Fruit fly (Drosophila melanogaster) whole organism, embryonic: ENCODE data around the gene ssp3.

Experiments
- CG10431 ChIP-seq: fragments of 200-800 bp; sonication (Bioruptor generic); optimal IDR thresholded peaks from 3 replicates; lab custom pipeline; 2018; ENCODE audit warnings: missing biosample characterization, mild to moderate bottlenecking, missing genetic modification characterization
- CG11560 ChIP-seq: fragments of 200-800 bp; sonication (Bioruptor generic); IDR thresholded peaks from 3 replicates; pipeline ENCODE4 v1.3.6; 2022; ENCODE audit warnings: missing biosample characterization, missing genetic modification characterization
- CG12104 ChIP-seq: fragments of 200-800 bp; sonication (Bioruptor generic); optimal IDR thresholded peaks from 3 replicates; lab custom pipeline; 2016; ENCODE audit warnings: missing biosample characterization, missing genetic modification characterization
- CG15269 ChIP-seq: fragments of 200-800 bp; sonication (Bioruptor generic); optimal IDR thresholded peaks from 2 replicates; lab custom pipeline; 2018; ENCODE audit warnings: missing biosample characterization, mild to moderate bottlenecking, missing genetic modification characterization, moderate library complexity
- CG15601 ChIP-seq: fragments of 200-800 bp; sonication (Bioruptor generic); optimal IDR thresholded peaks from 3 replicates; lab custom pipeline; 2019; ENCODE audit warnings: missing biosample characterization, mild to moderate bottlenecking, missing genetic modification characterization, moderate library complexity
- CG2120 ChIP-seq: fragments of 200-800 bp; sonication (Bioruptor generic); optimal IDR thresholded peaks from 3 replicates; lab custom pipeline; 2016; ENCODE audit warnings: missing biosample characterization, missing genetic modification characterization
- CG2202 ChIP-seq: fragments of 200-800 bp; sonication (Bioruptor generic); optimal IDR thresholded peaks from 2 replicates; lab custom pipeline; 2018; ENCODE audit warnings: missing biosample characterization, mild to moderate bottlenecking, missing genetic modification characterization
- CG31224 ChIP-seq: fragments of 200-800 bp; sonication (Bioruptor generic); IDR thresholded peaks from 2 replicates; pipeline ENCODE4 v1.3.6; 2022; ENCODE audit warnings: missing biosample characterization, missing genetic modification characterization
- CG32532 ChIP-seq: fragments of 200-800 bp; sonication (Bioruptor generic); IDR thresholded peaks from 2 replicates; pipeline ENCODE4 v1.3.6; 2022; ENCODE audit warnings: missing biosample characterization, missing genetic modification characterization
- CG33557 ChIP-seq: fragments of 200-800 bp; sonication (Bioruptor generic); optimal IDR thresholded peaks from 2 replicates; lab custom pipeline; 2019; ENCODE audit warnings: missing biosample characterization, mild to moderate bottlenecking, missing genetic modification characterization, moderate library complexity
- CG3995 ChIP-seq: fragments of 200-800 bp; sonication (Bioruptor generic); optimal IDR thresholded peaks from 3 replicates; lab custom pipeline; 2016; ENCODE audit warnings: missing biosample characterization, missing genetic modification characterization
- CG4328 ChIP-seq: fragments of 200-800 bp; sonication (Bioruptor generic); optimal IDR thresholded peaks from 3 replicates; lab custom pipeline; 2017; ENCODE audit warnings: missing biosample characterization, missing genetic modification reagents, missing genetic modification characterization
- CG4424 ChIP-seq: fragments of 200-800 bp; sonication (Bioruptor generic); optimal IDR thresholded peaks from 3 replicates; lab custom pipeline; 2016; ENCODE audit warnings: missing biosample characterization, missing genetic modification characterization
- CG4820 ChIP-seq: fragments of 200-800 bp; sonication (Bioruptor generic); optimal IDR thresholded peaks from 3 replicates; lab custom pipeline; 2016; ENCODE audit warnings: missing biosample characterization, missing genetic modification characterization
- CG7372 ChIP-seq: fragments of 200-800 bp; sonication (Bioruptor generic); IDR thresholded peaks from 2 replicates; pipeline ENCODE4 v1.3.6; 2022; ENCODE audit warnings: missing biosample characterization, missing genetic modification characterization
- CG7556 ChIP-seq: fragments of 200-800 bp; sonication (Bioruptor generic); optimal IDR thresholded peaks from 2 replicates; lab custom pipeline; 2017; ENCODE audit warnings: missing biosample characterization, mild to moderate bottlenecking, missing genetic modification characterization
- CG9609 ChIP-seq: fragments of 200-800 bp; sonication (Bioruptor generic); optimal IDR thresholded peaks from 3 replicates; lab custom pipeline; 2016; ENCODE audit warnings: missing biosample characterization, missing genetic modification characterization
- Deaf1 ChIP-seq: fragments of 200-800 bp; optimal IDR thresholded peaks from 3 replicates; lab custom pipeline; 2019; ENCODE audit warnings: missing biosample characterization, mild to moderate bottlenecking, missing genetic modification characterization, moderate library complexity
- ERR ChIP-seq: fragments of 200-800 bp; sonication (Bioruptor generic); optimal IDR thresholded peaks from 2 replicates; lab custom pipeline; 2016; ENCODE audit warnings: missing biosample characterization, missing genetic modification characterization
- Fer2 ChIP-seq: fragments of 200-800 bp; sonication (Bioruptor generic); optimal IDR thresholded peaks from 2 replicates; lab custom pipeline; 2018; ENCODE audit warnings: missing biosample characterization, mild to moderate bottlenecking, missing genetic modification characterization, moderate library complexity
- GATAe ChIP-seq: fragments of 200-800 bp; sonication (Bioruptor generic); conservative IDR thresholded peaks from 2 replicates; pipeline ENCODE4 v1.3.6; 2022; ENCODE audit warnings: missing biosample characterization, missing genetic modification characterization
- Gug ChIP-seq: fragments of 200-800 bp; sonication (Bioruptor generic); IDR thresholded peaks from 4 replicates; pipeline ENCODE4 v1.3.6; 2022; ENCODE audit warnings: missing biosample characterization, missing genetic modification characterization
- Hr51 ChIP-seq, 2 experiments: fragments of 200-800 bp; sonication (Bioruptor generic); optimal IDR thresholded peaks; 2 replicates in 1 of 2; 3 replicates in 1 of 2; lab custom pipeline; 2016 to 2018; ENCODE audit warnings: missing biosample characterization in 2 of 2, missing genetic modification characterization in 2 of 2, mild to moderate bottlenecking in 1 of 2, moderate library complexity in 1 of 2
- Med ChIP-seq: fragments of 200-800 bp; sonication (Bioruptor generic); peaks from one replicate; lab custom pipeline; 2016; ENCODE audit warnings: missing biosample characterization, missing genetic modification characterization, mild to moderate bottlenecking, inconsistent platforms, moderate library complexity
- NfI ChIP-seq: fragments of 200-800 bp; sonication (Bioruptor generic); optimal IDR thresholded peaks from 3 replicates; lab custom pipeline; 2018; ENCODE audit warnings: missing biosample characterization, mild to moderate bottlenecking, missing genetic modification characterization, moderate library complexity
- Poxn ChIP-seq: fragments of 200-800 bp; sonication (Bioruptor generic); IDR thresholded peaks from 2 replicates; pipeline ENCODE4 v1.3.6; 2022; ENCODE audit warnings: missing biosample characterization, missing genetic modification characterization
- Rx ChIP-seq: fragments of 200-800 bp; sonication (Bioruptor generic); IDR thresholded peaks from 2 replicates; pipeline ENCODE4 v1.3.6; 2022; ENCODE audit warnings: missing biosample characterization, missing genetic modification characterization
- al ChIP-seq: fragments of 200-800 bp; sonication (Bioruptor generic); IDR thresholded peaks from 2 replicates; pipeline ENCODE4 v1.3.6; 2022; ENCODE audit warnings: missing biosample characterization, missing genetic modification characterization
- az2 ChIP-seq: fragments of 200-800 bp; sonication (Bioruptor generic); optimal IDR thresholded peaks from 3 replicates; lab custom pipeline; 2016; ENCODE audit warnings: missing biosample characterization, missing genetic modification characterization
- crp ChIP-seq, 2 experiments: fragments of 200-800 bp; sonication (Bioruptor generic); optimal IDR thresholded peaks; 2 replicates in 1 of 2; 3 replicates in 1 of 2; lab custom pipeline; 2017; ENCODE audit warnings: missing biosample characterization in 2 of 2, missing genetic modification characterization in 2 of 2, mild to moderate bottlenecking in 1 of 2, moderate library complexity in 1 of 2
- danr ChIP-seq: fragments of 200-800 bp; sonication (Bioruptor generic); IDR thresholded peaks from 2 replicates; pipeline ENCODE4 v1.3.6; 2022; ENCODE audit warnings: missing biosample characterization, missing genetic modification characterization
- dmrt11E ChIP-seq: fragments of 200-800 bp; sonication (Bioruptor generic); optimal IDR thresholded peaks from 3 replicates; lab custom pipeline; 2018; ENCODE audit warnings: missing biosample characterization, mild to moderate bottlenecking, missing genetic modification characterization, moderate library complexity
- esg ChIP-seq: fragments of 200-800 bp; sonication (Bioruptor generic); conservative IDR thresholded peaks from 2 replicates; pipeline ENCODE4 v1.3.6; 2022; ENCODE audit warnings: missing biosample characterization, missing genetic modification characterization
- fd3F ChIP-seq: fragments of 200-800 bp; sonication (Bioruptor generic); optimal IDR thresholded peaks from 2 replicates; lab custom pipeline; 2018; ENCODE audit warnings: missing biosample characterization, mild to moderate bottlenecking, missing genetic modification characterization, moderate library complexity
- gcm ChIP-seq: fragments of 200-800 bp; sonication (Bioruptor generic); optimal IDR thresholded peaks from 2 replicates; lab custom pipeline; 2019; ENCODE audit warnings: missing biosample characterization, mild to moderate bottlenecking, missing genetic modification characterization, moderate library complexity
- gem ChIP-seq: fragments of 200-800 bp; sonication (Bioruptor generic); optimal IDR thresholded peaks from 2 replicates; lab custom pipeline; 2019; ENCODE audit warnings: missing biosample characterization, mild to moderate bottlenecking, missing genetic modification characterization, moderate library complexity
- grau ChIP-seq: fragments of 200-800 bp; optimal IDR thresholded peaks from 3 replicates; lab custom pipeline; 2019; ENCODE audit warnings: missing biosample characterization, mild to moderate bottlenecking, missing genetic modification characterization, moderate library complexity
- hkb ChIP-seq, 2 experiments: fragments of 200-800 bp in 1 of 2; fragments of >200 bp in 1 of 2; sonication (Bioruptor generic) in 1 of 2; IDR thresholded peaks in 1 of 2; optimal IDR thresholded peaks in 1 of 2; 2 replicates each; pipeline versions ENCODE4 v1.3.6 to Lab custom; 2017 to 2022; ENCODE audit warnings: missing biosample characterization in 1 of 2, missing genetic modification characterization in 1 of 2
- jigr1 ChIP-seq: fragments of 200-800 bp; sonication (Bioruptor generic); IDR thresholded peaks from 3 replicates; pipeline ENCODE4 v1.3.6; 2022; ENCODE audit warnings: missing biosample characterization, missing genetic modification characterization
- pfk ChIP-seq: fragments of 200-800 bp; sonication (Bioruptor generic); optimal IDR thresholded peaks from 2 replicates; lab custom pipeline; 2018; ENCODE audit warnings: missing biosample characterization, mild to moderate bottlenecking, missing genetic modification characterization, moderate library complexity
- prd ChIP-seq, 3 experiments: fragments of >200 bp in 2 of 3; fragments of 200-800 bp in 1 of 3; sonication (Bioruptor generic) in 1 of 3; optimal IDR thresholded peaks in 2 of 3; IDR thresholded peaks in 1 of 3; 2 replicates in 2 of 3; 3 replicates in 1 of 3; pipeline versions ENCODE4 v1.3.6 to Lab custom; 2017 to 2022; ENCODE audit warnings: missing biosample characterization in 1 of 3, missing genetic modification characterization in 1 of 3
- row ChIP-seq: fragments of 200-800 bp; sonication (Bioruptor generic); IDR thresholded peaks from 3 replicates; pipeline ENCODE4 v1.3.6; 2022; ENCODE audit warnings: missing biosample characterization, missing genetic modification characterization
- tin ChIP-seq: fragments of 200-800 bp; sonication (Bioruptor generic); optimal IDR thresholded peaks from 3 replicates; lab custom pipeline; 2016; ENCODE audit warnings: missing biosample characterization, missing genetic modification characterization
- twi ChIP-seq: fragments of 200-800 bp; optimal IDR thresholded peaks from 2 replicates; lab custom pipeline; 2019; ENCODE audit warnings: missing biosample characterization, mild to moderate bottlenecking, missing genetic modification characterization, moderate library complexity
- unc-4 ChIP-seq: fragments of 200-800 bp; sonication (Bioruptor generic); IDR thresholded peaks from 2 replicates; pipeline ENCODE4 v1.3.6; 2022; ENCODE audit warnings: missing biosample characterization, missing genetic modification characterization; ENCODE audit not compliant: partially characterized antibody
- zen ChIP-seq: fragments of 200-800 bp; sonication (Bioruptor generic); optimal IDR thresholded peaks from 3 replicates; lab custom pipeline; 2018; ENCODE audit warnings: missing biosample characterization, mild to moderate bottlenecking, missing genetic modification characterization, moderate library complexity
- zf30C ChIP-seq: fragments of 200-800 bp; sonication (Bioruptor generic); optimal IDR thresholded peaks from 3 replicates; lab custom pipeline; 2018; ENCODE audit warnings: missing biosample characterization, mild to moderate bottlenecking, missing genetic modification characterization

ssp3 gene

DNA sequence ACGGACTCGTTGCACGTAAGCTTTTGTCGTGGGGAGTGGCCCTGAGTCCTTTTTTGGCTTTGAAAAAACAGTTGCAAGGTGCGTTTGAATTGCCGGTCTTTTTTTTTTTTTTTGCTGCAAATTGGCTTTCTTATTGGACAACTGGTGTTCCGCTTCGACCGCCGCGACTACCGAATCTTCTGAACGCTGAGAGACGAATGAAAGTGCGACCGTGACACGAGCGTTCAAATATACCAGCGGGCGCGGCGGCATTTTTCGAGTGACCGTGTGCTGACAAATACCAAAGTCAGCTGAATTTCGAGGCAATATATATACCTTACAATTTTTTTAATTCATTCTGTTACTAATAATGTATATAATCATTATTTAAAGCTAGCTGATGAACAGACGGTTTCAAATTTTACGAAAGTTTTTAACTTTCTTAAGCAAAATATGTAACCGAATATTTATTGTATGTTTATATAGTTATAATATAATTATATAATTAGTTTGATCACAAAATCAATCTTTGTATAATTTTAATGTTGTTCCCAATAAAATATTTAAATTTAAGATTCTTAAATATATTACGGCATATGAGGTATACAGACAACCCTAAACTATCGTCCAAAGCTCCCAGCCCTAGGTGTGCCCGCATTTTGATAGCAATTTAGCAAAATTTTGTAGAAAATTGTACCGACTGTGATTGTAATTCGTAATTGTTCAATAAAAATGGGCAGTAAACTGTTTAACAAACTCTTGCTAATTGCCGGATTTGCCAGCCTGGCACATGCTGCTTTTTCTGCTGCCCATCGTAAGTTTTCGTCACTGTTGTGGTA is 43.5 kb upstream of the ssp3 start, which contains the start of the genes Swip-1 and EMC5 (continued):
- TF ChIP-seq CG7372 (GFP tag; lab: Robert Waterston, UW) (no peak), gem (tag; lab: Kevin White, UChicago) (peak; percentile 84), CG11560 (no peak), Deaf1 (peak; percentile 66), hkb (optimal IDR thresholded peaks at IDR 0.05; lab: Kevin White, UChicago) (no peak), hkb (GFP tag; IDR thresholded peaks at IDR 0.05; lab: Robert Waterston, UW) (no peak), prd (optimal IDR thresholded peaks at IDR 0.05; lab: Kevin White, UChicago) (no peak), prd (GFP tag; IDR thresholded peaks at IDR 0.05; lab: Robert Waterston, UW) (peak; percentile 62; the same call in 1 of the 3 replicates), CG4820 (GFP tag; lab: Kevin White, UChicago) (peak; percentile 43), NfI (GFP tag; lab: Kevin White, UChicago) (peak; percentile 2), Poxn (GFP tag; lab: Robert Waterston, UW) (0 out of 2 replicates have a peak, but pooled peaks have one; percentile 10), Hr51 (GFP tag; optimal IDR thresholded peaks at IDR 0.05; lab: Kevin White, UChicago) (peak in 1 of 2 experiments; percentile 64), jigr1 (peak; percentile 20; the same call in 1 of the 3 replicates), CG7556 (GFP tag; lab: Kevin White, UChicago) (peak; percentile 62), ERR (GFP tag; lab: Kevin White, UChicago) (no peak), Fer2 (tag; lab: Kevin White, UChicago) (peak; percentile 28), CG3995 (GFP tag; lab: Kevin White, UChicago) (peak; percentile 6), dmrt11E (tag; lab: Kevin White, UChicago) (peak; percentile 68), CG15601 (tag; lab: Kevin White, UChicago) (peak; percentile 66), fd3F (GFP tag; lab: Kevin White, UChicago) (peak; percentile 52), danr (GFP tag; lab: Robert Waterston, UW) (no peak), CG32532 (GFP tag; lab: Robert Waterston, UW) (peak; percentile 67; the same call in 1 of the 2 replicates), Rx (0 out of 2 replicates have a peak, but pooled peaks have one; percentile 15), CG10431 (GFP tag; lab: Kevin White, UChicago) (peak; percentile 58), tin (peak; percentile 56), Med (peak; percentile 86), row (GFP tag; lab: Robert Waterston, UW) (peak; percentile 82), zf30C (GFP tag; lab: Kevin White, UChicago) (no peak), al (GFP tag; lab: Robert Waterston, UW) (peak; percentile 42; the same call in 1 of the 2 replicates), CG2120 (peak; percentile 54), CG4424 (GFP tag; lab: Kevin White, UChicago) (peak; percentile 67), CG33557 (GFP tag; lab: Kevin White, UChicago) (peak; percentile 58), grau (tag; lab: Kevin White, UChicago) (peak; percentile 77), az2 (GFP tag; lab: Kevin White, UChicago) (peak; percentile 56), CG31224 (GFP tag; lab: Robert Waterston, UW) (0 out of 2 replicates have a peak, but pooled peaks have one; percentile 11), crp (GFP tag; optimal IDR thresholded peaks at IDR 0.05; lab: Kevin White, UChicago) (peak in 1 of 2 experiments; percentile 62), unc-4 (peak; percentile 58; the same call in 1 of the 2 replicates), CG2202 (tag; lab: Kevin White, UChicago) (no peak), esg (peak; percentile 50), zen (tag; lab: Kevin White, UChicago) (peak; percentile 34), GATAe (GFP tag; lab: Robert Waterston, UW) (no peak), CG4328 (peak; percentile 60), CG12104 (peak; percentile 71), pfk (GFP tag; lab: Kevin White, UChicago) (no peak), twi (tag; lab: Kevin White, UChicago) (peak; percentile 55), CG15269 (tag; lab: Kevin White, UChicago) (peak; percentile 66), gcm (GFP tag; lab: Kevin White, UChicago) (peak; percentile 63), CG9609 (GFP tag; lab: Kevin White, UChicago) (no peak), Gug (peak; percentile 45; the same call in 1 of the 4 replicates)
